Worm (Caenorhabditis elegans) whole organism, L1 larva: ENCODE results near the gene K02A2.1.

ENCODE experiments used
- C04F5.9 ChIP-seq: sonication (generic microtip); optimal IDR thresholded peaks from 2 replicates; lab custom pipeline; 2016; ENCODE audit warnings: missing genetic modification characterization, missing compliant biosample characterization
- F16B12.6 ChIP-seq: fragments of 150-350 bp; optimal IDR thresholded peaks from 2 replicates; lab custom pipeline; 2014; ENCODE audit warnings: missing biosample characterization, missing genetic modification characterization
- alr-1 ChIP-seq: fragments of 200-800 bp; sonication (Bioruptor generic); optimal IDR thresholded peaks from 2 replicates; lab custom pipeline; 2018; ENCODE audit warnings: borderline replicate concordance, mild to moderate bottlenecking, missing genetic modification characterization, missing compliant biosample characterization
- blmp-1 ChIP-seq: fragments of 150-350 bp; optimal IDR thresholded peaks from 2 replicates; lab custom pipeline; 2014; ENCODE audit warnings: missing biosample characterization, missing genetic modification characterization
- ceh-63 ChIP-seq: fragments of 200-800 bp; sonication (Bioruptor generic); optimal IDR thresholded peaks from 2 replicates; lab custom pipeline; 2018; ENCODE audit warnings: mild to moderate bottlenecking, missing genetic modification characterization, missing compliant biosample characterization
- ceh-82 ChIP-seq, 3 experiments: fragments of 150-350 bp in 1 of 3; sonication (generic microtip) in 2 of 3; optimal IDR thresholded peaks; 2 replicates each; lab custom pipeline; 2014 to 2017; ENCODE audit warnings: missing biosample characterization in 3 of 3, missing genetic modification characterization in 3 of 3
- ces-1 ChIP-seq: fragments of 150-350 bp; optimal IDR thresholded peaks from 2 replicates; lab custom pipeline; 2014; ENCODE audit warnings: missing biosample characterization, missing genetic modification reagents, missing genetic modification characterization
- dsc-1 ChIP-seq: sonication (generic microtip); optimal IDR thresholded peaks from 2 replicates; lab custom pipeline; 2016; ENCODE audit warnings: mild to moderate bottlenecking, missing genetic modification characterization, missing compliant biosample characterization
- efl-1 ChIP-seq, 4 experiments: fragments of 150-350 bp; optimal IDR thresholded peaks in 3 of 4; peaks in 1 of 4; 1 replicate in 1 of 4; 2 replicates in 3 of 4; lab custom pipeline; 2014; ENCODE audit warnings: missing biosample characterization in 2 of 4, missing genetic modification characterization in 2 of 4, missing genetic modification reagents in 2 of 4
- efl-3 ChIP-seq: fragments of 200-800 bp; sonication (Bioruptor generic); optimal IDR thresholded peaks from 2 replicates; lab custom pipeline; 2018; ENCODE audit warnings: mild to moderate bottlenecking, missing genetic modification characterization, missing compliant biosample characterization
- elt-3 ChIP-seq, 6 experiments: fragments of 150-350 bp in 1 of 6; sonication (generic microtip); optimal IDR thresholded peaks; 2 replicates each; lab custom pipeline; 2017 to 2018; ENCODE audit warnings: missing biosample characterization in 6 of 6, missing genetic modification characterization in 6 of 6, inconsistent platforms in 1 of 6
- fkh-10 ChIP-seq: sonication (generic microtip); optimal IDR thresholded peaks from 2 replicates; lab custom pipeline; 2017; ENCODE audit warnings: missing biosample characterization, missing genetic modification reagents, missing genetic modification characterization
- fkh-4 ChIP-seq: sonication (generic microtip); optimal IDR thresholded peaks from 2 replicates; lab custom pipeline; 2016; ENCODE audit warnings: missing compliant biosample characterization, missing genetic modification characterization, borderline replicate concordance
- fkh-8 ChIP-seq: sonication (generic microtip); optimal IDR thresholded peaks from 2 replicates; lab custom pipeline; 2016; ENCODE audit warnings: mild to moderate bottlenecking, missing genetic modification characterization, missing compliant biosample characterization
- fos-1 ChIP-seq: fragments of 150-350 bp; optimal IDR thresholded peaks from 2 replicates; lab custom pipeline; 2014; ENCODE audit warnings: missing biosample characterization, missing genetic modification characterization
- grh-1 ChIP-seq: fragments of 200-800 bp; sonication (Bioruptor generic); IDR thresholded peaks from 2 replicates; pipeline ENCODE4 v1.3.6; 2022; ENCODE audit warnings: missing genetic modification reagents, missing genetic modification characterization, missing compliant biosample characterization
- hlh-17 ChIP-seq: fragments of 200-800 bp; sonication (Bioruptor generic); optimal IDR thresholded peaks from 2 replicates; lab custom pipeline; 2018; ENCODE audit warnings: missing genetic modification characterization, mild to moderate bottlenecking, missing compliant biosample characterization, moderate library complexity, borderline replicate concordance
- hlh-4 ChIP-seq: sonication (generic microtip); optimal IDR thresholded peaks from 2 replicates; lab custom pipeline; 2016; ENCODE audit warnings: mild to moderate bottlenecking, missing genetic modification characterization, missing compliant biosample characterization
- hpl-2 ChIP-seq: fragments of 150-350 bp; optimal IDR thresholded peaks from 2 replicates; lab custom pipeline; 2014; ENCODE audit warnings: missing biosample characterization, missing genetic modification reagents, missing genetic modification characterization
- isw-1 ChIP-seq: fragments of 200-800 bp; sonication (Bioruptor generic); IDR thresholded peaks from 2 replicates; pipeline ENCODE4 v1.3.6; 2022; ENCODE audit warnings: missing genetic modification characterization, missing compliant biosample characterization
- lin-13 ChIP-seq: fragments of 150-350 bp; optimal IDR thresholded peaks from 2 replicates; lab custom pipeline; 2014; ENCODE audit warnings: missing biosample characterization, missing genetic modification reagents, missing genetic modification characterization
- lin-14 ChIP-seq: fragments of 200-800 bp; sonication (Bioruptor generic); optimal IDR thresholded peaks from 2 replicates; lab custom pipeline; 2018; ENCODE audit warnings: mild to moderate bottlenecking, missing genetic modification characterization, moderate library complexity, missing compliant biosample characterization
- lir-3 ChIP-seq: sonication (generic microtip); optimal IDR thresholded peaks from 2 replicates; lab custom pipeline; 2016; ENCODE audit warnings: mild to moderate bottlenecking, missing genetic modification characterization, moderate library complexity, missing compliant biosample characterization; ENCODE audit not compliant: poor library complexity
- mep-1 ChIP-seq: fragments of 150-350 bp; optimal IDR thresholded peaks from 2 replicates; lab custom pipeline; 2014; ENCODE audit warnings: missing biosample characterization, missing genetic modification characterization
- nhr-19 ChIP-seq: fragments of 200-800 bp; sonication (Bioruptor generic); conservative IDR thresholded peaks from 2 replicates; pipeline ENCODE4 v1.3.6; 2022; ENCODE audit warnings: missing genetic modification characterization, missing compliant biosample characterization
- nhr-20 ChIP-seq: sonication (generic microtip); optimal IDR thresholded peaks from 2 replicates; lab custom pipeline; 2016; ENCODE audit warnings: mild to moderate bottlenecking, missing genetic modification characterization, missing compliant biosample characterization
- nhr-28 ChIP-seq: fragments of 150-350 bp; optimal IDR thresholded peaks from 2 replicates; lab custom pipeline; 2014; ENCODE audit warnings: missing biosample characterization, missing genetic modification characterization
- nhr-47 ChIP-seq: sonication (generic microtip); optimal IDR thresholded peaks from 2 replicates; lab custom pipeline; 2016; ENCODE audit warnings: mild to moderate bottlenecking, missing genetic modification characterization, moderate library complexity, missing compliant biosample characterization
- nhr-71 ChIP-seq: sonication (generic microtip); optimal IDR thresholded peaks from 2 replicates; lab custom pipeline; 2016; ENCODE audit warnings: mild to moderate bottlenecking, missing genetic modification characterization, moderate library complexity, missing compliant biosample characterization
- nhr-77 ChIP-seq: fragments of 150-350 bp; optimal IDR thresholded peaks from 2 replicates; lab custom pipeline; 2014; ENCODE audit warnings: missing biosample characterization, missing genetic modification characterization
- nhr-84 ChIP-seq: sonication (generic microtip); optimal IDR thresholded peaks from 2 replicates; lab custom pipeline; 2017; ENCODE audit warnings: missing biosample characterization, missing genetic modification characterization
- nhr-85 ChIP-seq: sonication (generic microtip); peaks from one replicate; lab custom pipeline; 2016; ENCODE audit warnings: missing genetic modification characterization, inconsistent platforms, missing compliant biosample characterization
- pax-3 ChIP-seq: fragments of 200-800 bp; sonication (Bioruptor generic); optimal IDR thresholded peaks from 2 replicates; lab custom pipeline; 2018; ENCODE audit warnings: mild to moderate bottlenecking, missing genetic modification characterization, moderate library complexity, missing compliant biosample characterization
- snu-23 ChIP-seq: sonication (generic microtip); optimal IDR thresholded peaks from 2 replicates; lab custom pipeline; 2016; ENCODE audit warnings: missing genetic modification characterization, missing compliant biosample characterization
- tbx-2 ChIP-seq: sonication (generic microtip); optimal IDR thresholded peaks from 2 replicates; lab custom pipeline; 2016; ENCODE audit warnings: missing genetic modification characterization, missing compliant biosample characterization
- tlp-1 ChIP-seq: fragments of 150-350 bp; optimal IDR thresholded peaks from 2 replicates; lab custom pipeline; 2014; ENCODE audit warnings: missing biosample characterization, missing genetic modification characterization
- unc-62 ChIP-seq: fragments of 150-350 bp; optimal IDR thresholded peaks from 2 replicates; lab custom pipeline; 2014; ENCODE audit warnings: missing biosample characterization, missing genetic modification reagents, missing genetic modification characterization
- unc-86 ChIP-seq: sonication (generic microtip); optimal IDR thresholded peaks from 2 replicates; lab custom pipeline; 2016; ENCODE audit warnings: missing genetic modification characterization, missing compliant biosample characterization
- unc-98 ChIP-seq: fragments of 200-800 bp; sonication (Bioruptor generic); IDR thresholded peaks from 2 replicates; pipeline ENCODE4 v1.3.6; 2022; ENCODE audit warnings: missing genetic modification characterization, missing compliant biosample characterization
- vab-15 ChIP-seq: sonication (generic microtip); optimal IDR thresholded peaks from 2 replicates; lab custom pipeline; 2017; ENCODE audit warnings: missing genotype, mild to moderate bottlenecking, missing genetic modification characterization, missing compliant biosample characterization
- zip-4 ChIP-seq: fragments of 200-800 bp; sonication (Bioruptor generic); optimal IDR thresholded peaks from 2 replicates; lab custom pipeline; 2018; ENCODE audit warnings: mild to moderate bottlenecking, missing genetic modification characterization, moderate library complexity, missing compliant biosample characterization
- ztf-4 ChIP-seq: fragments of 150-350 bp; optimal IDR thresholded peaks from 2 replicates; lab custom pipeline; 2014; ENCODE audit warnings: missing biosample characterization, missing genetic modification characterization

K02A2.1 gene

DNA sequence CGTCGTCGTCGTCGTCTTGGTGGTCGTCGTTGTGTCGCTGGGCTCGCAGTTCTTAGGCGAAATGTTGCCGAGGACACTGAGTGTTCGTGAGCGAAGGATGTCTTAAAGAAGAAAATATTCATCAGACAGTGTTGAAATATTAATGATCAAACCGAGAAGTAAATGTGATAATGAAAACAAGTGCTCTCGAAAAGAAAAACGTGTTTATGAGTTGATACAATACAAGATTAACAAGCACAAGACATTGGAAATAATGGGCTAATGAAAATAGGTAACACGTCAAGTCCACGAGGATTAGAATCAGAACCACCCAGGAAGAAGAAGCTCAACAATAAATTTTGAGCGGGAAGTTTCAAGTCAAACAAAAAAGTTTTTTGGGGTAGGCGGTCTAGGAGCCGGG lies 23.1 kb upstream of the K02A2.1 start, which contains the start of gene K02A2.5:
Gene K02A2.5, minus strand, starts transcription at position 101 of the 400 bp plus-strand sequence.
- no peak for TF ChIP-seq isw-1
- TF ChIP-seq efl-3: no peak
- no peak for TF ChIP-seq fkh-10 (GFP tag; lab: Kevin White, UChicago)
- TF ChIP-seq unc-86 (tag; lab: Kevin White, UChicago): no peak
- TF ChIP-seq C04F5.9 (tag; lab: Kevin White, UChicago): no peak
- no peak for TF ChIP-seq ztf-4 (tag; lab: Kevin White, UChicago)
- TF ChIP-seq hpl-2 (GFP tag; lab: Kevin White, UChicago): no peak
- TF ChIP-seq zip-4: no peak
- no peak for TF ChIP-seq fos-1 (tag; lab: Kevin White, UChicago)
- TF ChIP-seq nhr-77 (tag; lab: Kevin White, UChicago): no peak
- TF ChIP-seq mep-1 (tag; lab: Kevin White, UChicago): no peak
- no peak for TF ChIP-seq nhr-47 (tag; lab: Kevin White, UChicago)
- no peak for TF ChIP-seq lin-13 (GFP tag; lab: Kevin White, UChicago)
- TF ChIP-seq dsc-1 (tag; lab: Kevin White, UChicago): no peak
- no peak for TF ChIP-seq tbx-2 (tag; lab: Kevin White, UChicago)
- no peak for TF ChIP-seq fkh-4 (tag; lab: Kevin White, UChicago)

DNA sequence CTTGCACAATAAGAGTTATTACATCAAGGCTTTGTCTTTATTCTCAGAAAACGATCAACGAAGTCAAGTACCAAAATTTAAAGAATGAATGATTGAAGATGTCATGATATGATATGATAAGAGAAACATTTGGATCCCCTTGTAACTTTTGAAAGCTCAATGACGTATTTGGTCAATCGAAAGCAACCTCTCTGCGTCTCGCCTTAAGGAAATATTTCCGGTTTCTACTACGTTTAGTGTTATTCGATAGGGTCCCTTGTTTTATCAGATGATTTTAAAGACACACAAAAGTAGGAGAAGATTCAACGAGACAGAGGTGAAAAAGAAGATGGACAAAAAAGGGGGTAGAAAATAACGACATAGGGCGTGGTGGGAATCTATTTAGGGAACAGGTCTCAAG lies 21.8 kb upstream of the K02A2.1 start:
- no peak for TF ChIP-seq fos-1 (tag; lab: Kevin White, UChicago)
- TF ChIP-seq snu-23 (GFP tag; lab: Kevin White, UChicago): peak; percentile 14
- no peak for TF ChIP-seq pax-3 (tag; lab: Kevin White, UChicago)
- no peak for TF ChIP-seq alr-1
- TF ChIP-seq mep-1 (tag; lab: Kevin White, UChicago): no peak
- no peak for TF ChIP-seq fkh-8
- peak; percentile 59 for TF ChIP-seq nhr-71 (tag; lab: Kevin White, UChicago)
- TF ChIP-seq efl-3: no peak
- TF ChIP-seq lir-3 (tag; lab: Kevin White, UChicago): no peak
- TF ChIP-seq nhr-84: no peak
- no peak for TF ChIP-seq nhr-28
- peak; percentile 49 for TF ChIP-seq nhr-20
- no peak for TF ChIP-seq hlh-17 (GFP tag; lab: Kevin White, UChicago)
- peak; percentile 76 for TF ChIP-seq blmp-1 (tag; lab: Kevin White, UChicago)
- peak; percentile 91 for TF ChIP-seq nhr-85 (tag; lab: Kevin White, UChicago)
- no peak for TF ChIP-seq ceh-82 (tag; optimal IDR thresholded peaks at IDR 0.05; lab: Kevin White, UChicago)
- peak; percentile 12 for TF ChIP-seq dsc-1 (tag; lab: Kevin White, UChicago)
- no peak for TF ChIP-seq vab-15 (tag; lab: Kevin White, UChicago)
- TF ChIP-seq ces-1: no peak
- no peak for TF ChIP-seq ceh-63 (GFP tag; lab: Kevin White, UChicago)
- TF ChIP-seq elt-3 (tag; optimal IDR thresholded peaks at IDR 0.05; lab: Kevin White, UChicago): peak in 5 of 6 experiments; percentile 32 to 73 (median 61)
- no peak for TF ChIP-seq efl-1 (optimal IDR thresholded peaks at IDR 0.05; lab: Kevin White, UChicago)
- TF ChIP-seq efl-1 (GFP tag; optimal IDR thresholded peaks at IDR 0.05 in 1 of 2; lab: Kevin White, UChicago): no peak
- no peak for TF ChIP-seq unc-62 (GFP tag; lab: Kevin White, UChicago)
- TF ChIP-seq tlp-1: no peak
- TF ChIP-seq grh-1 (GFP tag; lab: Robert Waterston, UW): peak; percentile 36; the same call in 1 of the 2 replicates
- no peak for TF ChIP-seq hlh-4
- peak; percentile 18 for TF ChIP-seq nhr-19 (GFP tag; lab: Robert Waterston, UW)
- peak; percentile 37 for TF ChIP-seq tbx-2 (tag; lab: Kevin White, UChicago)
- TF ChIP-seq unc-86 (tag; lab: Kevin White, UChicago): no peak
- TF ChIP-seq F16B12.6 (tag; lab: Kevin White, UChicago): no peak
- no peak for TF ChIP-seq unc-98 (GFP tag; lab: Robert Waterston, UW)
- peak; percentile 44 for TF ChIP-seq lin-14 (GFP tag; lab: Kevin White, UChicago)
- TF ChIP-seq, all 84 proteins: peak for 11
